Worm (Caenorhabditis elegans) whole organism, L2 larva: ENCODE measurements around the gene Y49F6B.12.
A peak's percentile ranks its signal among the peaks of the same experiment; 100 is the strongest.

Source experiments
- R02D3.7 ChIP-seq: fragments of 150-350 bp; optimal IDR thresholded peaks from 2 replicates; lab custom pipeline; 2014; ENCODE audit warnings: missing biosample characterization, missing genetic modification characterization
- aly-2 ChIP-seq: fragments of 150-350 bp; optimal IDR thresholded peaks from 2 replicates; lab custom pipeline; 2014; ENCODE audit warnings: missing biosample characterization, missing genetic modification characterization
- egl-27 ChIP-seq: sonication (generic microtip); optimal IDR thresholded peaks from 3 replicates; lab custom pipeline; 2017; ENCODE audit warnings: missing biosample characterization, missing genetic modification reagents, missing genetic modification characterization
- lin-39 ChIP-seq: fragments of 150-350 bp; optimal IDR thresholded peaks from 2 replicates; lab custom pipeline; 2014; ENCODE audit warnings: missing biosample characterization, missing genetic modification reagents, missing genetic modification characterization
- mab-5 ChIP-seq: fragments of 150-350 bp; optimal IDR thresholded peaks from 2 replicates; lab custom pipeline; 2014; ENCODE audit warnings: missing biosample characterization, missing genetic modification characterization
- nhr-11 ChIP-seq: fragments of 150-350 bp; optimal IDR thresholded peaks from 2 replicates; lab custom pipeline; 2014; ENCODE audit warnings: missing biosample characterization, missing genetic modification characterization
- nhr-12 ChIP-seq: fragments of 150-350 bp; optimal IDR thresholded peaks from 2 replicates; lab custom pipeline; 2014; ENCODE audit warnings: missing biosample characterization, missing genetic modification characterization
- unc-39 ChIP-seq: fragments of 150-350 bp; optimal IDR thresholded peaks from 2 replicates; lab custom pipeline; 2014; ENCODE audit warnings: missing biosample characterization, missing genetic modification characterization

DNA sequence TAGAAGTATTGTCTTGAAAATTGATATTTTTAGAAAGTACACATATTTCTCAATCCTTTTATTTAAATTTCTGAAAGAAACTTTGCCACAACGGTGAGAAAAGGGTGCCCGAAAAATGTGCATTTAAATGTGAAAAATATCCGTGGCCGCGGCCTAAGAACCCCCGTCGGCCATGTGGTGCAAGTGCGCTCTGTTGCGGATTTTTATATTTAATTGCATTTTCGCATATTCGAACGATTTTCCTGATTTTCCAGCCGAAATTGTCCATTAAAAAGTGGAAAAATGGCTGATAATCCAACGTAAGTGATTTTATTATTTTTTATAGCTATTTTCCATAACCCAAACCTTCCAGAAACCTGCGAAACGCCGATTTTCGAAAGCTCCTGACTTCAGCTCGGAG is 10.0 kb upstream of the Y49F6B.12 start, which contains the start of gene smu-2:
- TF ChIP-seq mab-5: peak; percentile 27
- TF ChIP-seq lin-39 (tag; lab: Kevin White, UChicago): no peak
- no peak for TF ChIP-seq aly-2 (tag; lab: Kevin White, UChicago)
- no peak for TF ChIP-seq egl-27 (tag; lab: Kevin White, UChicago)
- TF ChIP-seq R02D3.7 (tag; lab: Kevin White, UChicago): no peak
- no peak for TF ChIP-seq nhr-12
- TF ChIP-seq nhr-11 (tag; lab: Kevin White, UChicago): no peak
- no peak for TF ChIP-seq unc-39 (tag; lab: Kevin White, UChicago)
